Fruit fly (Drosophila melanogaster): ENCODE measurements around the gene eIF4E4.

dm6 chr3L:6705865-6706264 is 40.4 kb upstream of the eIF4E4 start:
- TF ChIP-seq psq (optimal IDR thresholded peaks at IDR 0.05) = no peak
- TF ChIP-seq ttk (optimal IDR thresholded peaks at IDR 0.05) = no peak
- TF ChIP-seq Myc (optimal IDR thresholded peaks at IDR 0.05) = no peak
- TF ChIP-seq h (optimal IDR thresholded peaks at IDR 0.05) = no peak
